Fruit fly (Drosophila melanogaster) whole organism, embryonic: ENCODE data around the gene mRpL51.

ENCODE experiments used
- Asciz ChIP-seq: fragments of 200-800 bp; sonication (Bioruptor generic); optimal IDR thresholded peaks from 2 replicates; lab custom pipeline; 2017; ENCODE audit warnings: missing biosample characterization, mild to moderate bottlenecking, missing genetic modification characterization, missing genetic modification reagents
- Blimp-1 ChIP-seq: fragments of 200-800 bp; sonication (Bioruptor generic); optimal IDR thresholded peaks from 3 replicates; lab custom pipeline; 2018; ENCODE audit warnings: missing biosample characterization, missing genetic modification characterization, mild to moderate bottlenecking, moderate library complexity, missing genetic modification reagents
- CG1024 ChIP-seq: fragments of 200-800 bp; sonication (Bioruptor generic); IDR thresholded peaks from 2 replicates; pipeline ENCODE4 v1.3.6; 2022; ENCODE audit warnings: missing biosample characterization, missing genetic modification characterization
- CG11093 ChIP-seq: fragments of 200-800 bp; sonication (Bioruptor generic); IDR thresholded peaks from 3 replicates; pipeline ENCODE4 v1.3.6; 2022; ENCODE audit warnings: missing biosample characterization, missing genetic modification characterization
- CG11560 ChIP-seq: fragments of 200-800 bp; sonication (Bioruptor generic); IDR thresholded peaks from 3 replicates; pipeline ENCODE4 v1.3.6; 2022; ENCODE audit warnings: missing biosample characterization, missing genetic modification characterization
- CG13894 ChIP-seq: fragments of 200-800 bp; sonication (Bioruptor generic); optimal IDR thresholded peaks from 3 replicates; lab custom pipeline; 2018; ENCODE audit warnings: missing biosample characterization, mild to moderate bottlenecking, missing genetic modification characterization, moderate library complexity
- CG14667 ChIP-seq: fragments of 200-800 bp; sonication (Bioruptor generic); IDR thresholded peaks from 2 replicates; pipeline ENCODE4 v1.3.6; 2022; ENCODE audit warnings: missing biosample characterization, missing genetic modification characterization
- CG16813 ChIP-seq: fragments of 200-800 bp; sonication (Bioruptor generic); IDR thresholded peaks from 3 replicates; pipeline ENCODE4 v1.3.6; 2022; ENCODE audit warnings: missing biosample characterization, missing genetic modification characterization; ENCODE audit not compliant: partially characterized antibody
- CG18011 ChIP-seq: fragments of 200-800 bp; sonication (Bioruptor generic); optimal IDR thresholded peaks from 2 replicates; lab custom pipeline; 2017; ENCODE audit warnings: missing biosample characterization, missing genetic modification characterization, mild to moderate bottlenecking, moderate library complexity, missing genotype
- CG1832 ChIP-seq: fragments of 200-800 bp; sonication (Bioruptor generic); optimal IDR thresholded peaks from 2 replicates; lab custom pipeline; 2017; ENCODE audit warnings: missing biosample characterization, mild to moderate bottlenecking, missing genetic modification characterization, inconsistent platforms
- CG18476 ChIP-seq: fragments of 200-800 bp; sonication (Bioruptor generic); optimal IDR thresholded peaks from 2 replicates; lab custom pipeline; 2016; ENCODE audit warnings: missing biosample characterization, mild to moderate bottlenecking, missing genetic modification characterization
- CG2889 ChIP-seq: fragments of 200-800 bp; sonication (Bioruptor generic); IDR thresholded peaks from 3 replicates; pipeline ENCODE4 v1.3.6; 2022; ENCODE audit warnings: missing biosample characterization, missing genetic modification characterization
- CG3281 ChIP-seq: fragments of 200-800 bp; sonication (Bioruptor generic); optimal IDR thresholded peaks from 3 replicates; lab custom pipeline; 2017; ENCODE audit warnings: missing biosample characterization, mild to moderate bottlenecking, missing genetic modification characterization
- CG34422 ChIP-seq: fragments of 200-800 bp; sonication (Bioruptor generic); IDR thresholded peaks from 3 replicates; pipeline ENCODE4 v1.3.6; 2022; ENCODE audit warnings: missing biosample characterization, missing genetic modification characterization
- CG4617 ChIP-seq: fragments of 200-800 bp; sonication (Bioruptor generic); optimal IDR thresholded peaks from 3 replicates; lab custom pipeline; 2016; ENCODE audit warnings: missing biosample characterization, missing genetic modification characterization, borderline replicate concordance
- CG6254 ChIP-seq: fragments of 200-800 bp; sonication (Bioruptor generic); optimal IDR thresholded peaks from 3 replicates; lab custom pipeline; 2017; ENCODE audit warnings: mild to moderate bottlenecking, missing biosample characterization, missing genetic modification reagents, missing genetic modification characterization
- CG6791 ChIP-seq: fragments of 200-800 bp; sonication (Bioruptor generic); IDR thresholded peaks from 3 replicates; pipeline ENCODE4 v1.3.6; 2022; ENCODE audit warnings: missing biosample characterization, missing genetic modification characterization; ENCODE audit not compliant: partially characterized antibody
- CG6854 ChIP-seq: fragments of 200-800 bp; sonication (Bioruptor generic); optimal IDR thresholded peaks from 3 replicates; lab custom pipeline; 2017; ENCODE audit warnings: missing biosample characterization, mild to moderate bottlenecking, missing genetic modification characterization
- CG7556 ChIP-seq: fragments of 200-800 bp; sonication (Bioruptor generic); optimal IDR thresholded peaks from 2 replicates; lab custom pipeline; 2017; ENCODE audit warnings: missing biosample characterization, mild to moderate bottlenecking, missing genetic modification characterization
- CG7786 ChIP-seq: fragments of 200-800 bp; sonication (Bioruptor generic); optimal IDR thresholded peaks from 2 replicates; lab custom pipeline; 2016; ENCODE audit warnings: missing biosample characterization, missing genetic modification characterization
- CG7928 ChIP-seq: fragments of 200-800 bp; sonication (Bioruptor generic); optimal IDR thresholded peaks from 2 replicates; lab custom pipeline; 2017; ENCODE audit warnings: missing biosample characterization, mild to moderate bottlenecking, missing genetic modification characterization
- CHES-1-like ChIP-seq: fragments of 200-800 bp; sonication (Bioruptor generic); optimal IDR thresholded peaks from 2 replicates; lab custom pipeline; 2016; ENCODE audit warnings: missing biosample characterization, missing genetic modification characterization
- Dbx ChIP-seq: fragments of 200-800 bp; sonication (Bioruptor generic); IDR thresholded peaks from 3 replicates; pipeline ENCODE4 v1.3.6; 2022; ENCODE audit warnings: missing biosample characterization, missing genetic modification characterization
- Dek ChIP-seq: fragments of 200-800 bp; sonication (Bioruptor generic); optimal IDR thresholded peaks from 3 replicates; lab custom pipeline; 2019; ENCODE audit warnings: missing biosample characterization, mild to moderate bottlenecking, missing genetic modification characterization, moderate library complexity
- Fer1 ChIP-seq: fragments of 200-800 bp; sonication (Bioruptor generic); optimal IDR thresholded peaks from 2 replicates; lab custom pipeline; 2017; ENCODE audit warnings: missing biosample characterization, mild to moderate bottlenecking, missing genetic modification characterization
- HHEX ChIP-seq: fragments of 200-800 bp; sonication (Bioruptor generic); optimal IDR thresholded peaks from 3 replicates; lab custom pipeline; 2017; ENCODE audit warnings: missing biosample characterization, mild to moderate bottlenecking, missing genetic modification characterization, missing genetic modification reagents
- HLH4C ChIP-seq: fragments of 200-800 bp; sonication (Bioruptor generic); IDR thresholded peaks from 3 replicates; pipeline ENCODE4 v1.3.6; 2022; ENCODE audit warnings: missing biosample characterization, missing genetic modification characterization; ENCODE audit not compliant: partially characterized antibody
- Hmx ChIP-seq: fragments of 200-800 bp; sonication (Bioruptor generic); optimal IDR thresholded peaks from 2 replicates; lab custom pipeline; 2016; ENCODE audit warnings: missing biosample characterization, missing genetic modification characterization
- Kr ChIP-seq: fragments of 200-800 bp; sonication (Bioruptor generic); optimal IDR thresholded peaks from 2 replicates; lab custom pipeline; 2017; ENCODE audit warnings: missing biosample characterization, mild to moderate bottlenecking, missing genetic modification characterization
- Lpt ChIP-seq: fragments of >200 bp; optimal IDR thresholded peaks from 2 replicates; lab custom pipeline; 2018; ENCODE audit warnings: missing biosample characterization, missing genetic modification characterization
- Sox102F ChIP-seq: fragments of 200-800 bp; sonication (Bioruptor generic); optimal IDR thresholded peaks from 2 replicates; lab custom pipeline; 2018; ENCODE audit warnings: missing biosample characterization, mild to moderate bottlenecking, missing genetic modification characterization, moderate library complexity
- Spps ChIP-seq: fragments of 200-800 bp; sonication (Bioruptor generic); optimal IDR thresholded peaks from 2 replicates; lab custom pipeline; 2018; ENCODE audit warnings: missing biosample characterization, mild to moderate bottlenecking, missing genetic modification characterization
- Usf ChIP-seq: fragments of 200-800 bp; sonication (Bioruptor generic); optimal IDR thresholded peaks from 2 replicates; lab custom pipeline; 2017; ENCODE audit warnings: missing genotype, missing biosample characterization, missing genetic modification characterization
- ara ChIP-seq: fragments of 200-800 bp; sonication (Bioruptor generic); IDR thresholded peaks from 2 replicates; pipeline ENCODE4 v1.3.6; 2022; ENCODE audit warnings: missing biosample characterization, missing genetic modification characterization
- cg ChIP-seq: fragments of 200-800 bp; sonication (Bioruptor generic); optimal IDR thresholded peaks from 3 replicates; lab custom pipeline; 2019; ENCODE audit warnings: missing biosample characterization, mild to moderate bottlenecking, missing genetic modification characterization, moderate library complexity
- disco-r ChIP-seq: fragments of 200-800 bp; sonication (Bioruptor generic); optimal IDR thresholded peaks from 2 replicates; lab custom pipeline; 2016; ENCODE audit warnings: missing biosample characterization, missing genetic modification characterization
- gem ChIP-seq: fragments of 200-800 bp; sonication (Bioruptor generic); optimal IDR thresholded peaks from 2 replicates; lab custom pipeline; 2019; ENCODE audit warnings: missing biosample characterization, mild to moderate bottlenecking, missing genetic modification characterization, moderate library complexity
- grau ChIP-seq: fragments of 200-800 bp; optimal IDR thresholded peaks from 3 replicates; lab custom pipeline; 2019; ENCODE audit warnings: missing biosample characterization, mild to moderate bottlenecking, missing genetic modification characterization, moderate library complexity
- her ChIP-seq: fragments of 200-800 bp; sonication (Bioruptor generic); optimal IDR thresholded peaks from 2 replicates; lab custom pipeline; 2016; ENCODE audit warnings: missing biosample characterization, missing genetic modification characterization
- hth ChIP-seq: fragments of >200 bp; optimal IDR thresholded peaks from 2 replicates; lab custom pipeline; 2017; ENCODE audit warnings: inconsistent platforms
- pnt ChIP-seq: fragments of 200-800 bp; sonication (Bioruptor generic); optimal IDR thresholded peaks from 3 replicates; lab custom pipeline; 2016; ENCODE audit warnings: missing biosample characterization, missing genetic modification characterization
- ro ChIP-seq: fragments of 200-800 bp; sonication (Bioruptor generic); IDR thresholded peaks from 2 replicates; pipeline ENCODE4 v1.3.6; 2022; ENCODE audit warnings: missing biosample characterization, missing genetic modification characterization
- row ChIP-seq: fragments of 200-800 bp; sonication (Bioruptor generic); IDR thresholded peaks from 3 replicates; pipeline ENCODE4 v1.3.6; 2022; ENCODE audit warnings: missing biosample characterization, missing genetic modification characterization
- sisA ChIP-seq: fragments of 200-800 bp; sonication (Bioruptor generic); IDR thresholded peaks from 2 replicates; pipeline ENCODE4 v1.3.6; 2022; ENCODE audit warnings: missing biosample characterization, missing genetic modification characterization
- sqz ChIP-seq: fragments of 200-800 bp; sonication (Bioruptor generic); optimal IDR thresholded peaks from 3 replicates; lab custom pipeline; 2018; ENCODE audit warnings: missing biosample characterization, mild to moderate bottlenecking, missing genetic modification characterization
- ssp ChIP-seq: fragments of 200-800 bp; sonication (Bioruptor generic); IDR thresholded peaks from 2 replicates; pipeline ENCODE4 v1.3.6; 2022; ENCODE audit warnings: missing biosample characterization, missing genetic modification characterization
- twi ChIP-seq: fragments of 200-800 bp; optimal IDR thresholded peaks from 2 replicates; lab custom pipeline; 2019; ENCODE audit warnings: missing biosample characterization, mild to moderate bottlenecking, missing genetic modification characterization, moderate library complexity
- yki ChIP-seq: fragments of >200 bp; optimal IDR thresholded peaks from 3 replicates; lab custom pipeline; 2018
- zfh2 ChIP-seq: fragments of 200-800 bp; sonication (Bioruptor generic); optimal IDR thresholded peaks from 2 replicates; lab custom pipeline; 2016; ENCODE audit warnings: missing biosample characterization, missing genetic modification characterization

Gene mRpL51

dm6 chr2L:8534515-8535295 lies 17.5 kb upstream of the mRpL51 start (continued):
- TF ChIP-seq Fer1 (peak; percentile 94), HHEX (GFP tag; lab: Kevin White, UChicago) (peak; percentile 93), yki (peak; percentile 27), CG13894 (peak; percentile 37), CHES-1-like (GFP tag; lab: Kevin White, UChicago) (peak; percentile 42), CG6254 (GFP tag; lab: Kevin White, UChicago) (peak; percentile 94), sqz (GFP tag; lab: Kevin White, UChicago) (peak; percentile 90), Sox102F (GFP tag; lab: Kevin White, UChicago) (peak; percentile 99), CG16813 (no peak), grau (tag; lab: Kevin White, UChicago) (peak; percentile 95), CG11093 (GFP tag; lab: Robert Waterston, UW) (peak; percentile 95), CG7556 (GFP tag; lab: Kevin White, UChicago) (peak; percentile 76), Kr (GFP tag; lab: Kevin White, UChicago) (no peak), CG6791 (GFP tag; lab: Robert Waterston, UW) (no peak; the same call in 2 of the 3 replicates), CG1832 (GFP tag; lab: Kevin White, UChicago) (no peak), CG1024 (GFP tag; lab: Robert Waterston, UW) (peak; percentile 86), CG18476 (GFP tag; lab: Kevin White, UChicago) (peak; percentile 94), Dbx (GFP tag; lab: Robert Waterston, UW) (peak; percentile 45), CG7928 (GFP tag; lab: Kevin White, UChicago) (peak; percentile 51), CG18011 (GFP tag; lab: Kevin White, UChicago) (peak; percentile 75), hth (lab: Kevin White, UChicago) (no peak), sisA (GFP tag; lab: Robert Waterston, UW) (peak; percentile 97), her (GFP tag; lab: Kevin White, UChicago) (peak; percentile 8), CG14667 (GFP tag; lab: Robert Waterston, UW) (no peak; the same call in none of the 2 replicates), zfh2 (GFP tag; lab: Kevin White, UChicago) (peak; percentile 18), twi (tag; lab: Kevin White, UChicago) (peak; percentile 91), Hmx (GFP tag; lab: Kevin White, UChicago) (peak; percentile 67), CG3281 (GFP tag; lab: Kevin White, UChicago) (peak; percentile 90), Dek (peak; percentile 92), ara (GFP tag; lab: Robert Waterston, UW) (peak; percentile 91), CG4617 (peak; percentile 88), cg (GFP tag; lab: Kevin White, UChicago) (peak; percentile 85), HLH4C (0 out of 3 replicates have a peak, but pooled peaks have one; percentile 54), disco-r (GFP tag; lab: Kevin White, UChicago) (peak; percentile 88), ssp (GFP tag; lab: Robert Waterston, UW) (peak; percentile 87), CG2889 (GFP tag; lab: Robert Waterston, UW) (peak; percentile 77; the same call in 2 of the 3 replicates), pnt (GFP tag; lab: Kevin White, UChicago) (peak; percentile 89), row (GFP tag; lab: Robert Waterston, UW) (peak; percentile 96), Asciz (peak; percentile 98), Lpt (no peak), CG7786 (GFP tag; lab: Kevin White, UChicago) (peak; percentile 36), CG11560 (tag; lab: Robert Waterston, UW) (peak; percentile 84), CG34422 (peak; percentile 94), gem (tag; lab: Kevin White, UChicago) (peak; percentile 98), ro (GFP tag; lab: Robert Waterston, UW) (peak; percentile 90), Spps (tag; lab: Kevin White, UChicago) (peak; percentile 94), Blimp-1 (GFP tag; lab: Kevin White, UChicago) (peak; percentile 96), CG6854 (GFP tag; lab: Kevin White, UChicago) (peak; percentile 87), Usf (peak; percentile 77)
